Fruit fly (Drosophila melanogaster): ENCODE results near the gene Sema1a.
A peak's percentile ranks its signal among the peaks of the same experiment; 100 is the strongest.

Gene Sema1a

dm6 chr2L:8699895-8700314 is 158.0 kb downstream of the Sema1a start (continued):
- TF ChIP-seq dati (GFP tag; IDR thresholded peaks at IDR 0.05): no peak
- peak; percentile 66 for TF ChIP-seq CG7987 (GFP tag; optimal IDR thresholded peaks at IDR 0.05)
- TF ChIP-seq CG10267 (tag; optimal IDR thresholded peaks at IDR 0.05): no peak
- peak; percentile 34 for TF ChIP-seq CG15514 (GFP tag; optimal IDR thresholded peaks at IDR 0.05)
- TF ChIP-seq H2.0 (GFP tag; IDR thresholded peaks at IDR 0.05): peak; percentile 15; the same call in 1 of the 2 replicates
- no peak for TF ChIP-seq CG7963 (GFP tag; IDR thresholded peaks at IDR 0.05; ENCODE audit: partially characterized antibody)
- no peak for TF ChIP-seq br (optimal IDR thresholded peaks at IDR 0.05)
- TF ChIP-seq fd96Cb (tag; optimal IDR thresholded peaks at IDR 0.05): peak; percentile 5
- no peak for TF ChIP-seq zfh2 (GFP tag; optimal IDR thresholded peaks at IDR 0.05)
- no peak for TF ChIP-seq Oaz (GFP tag; IDR thresholded peaks at IDR 0.05)
- TF ChIP-seq E2f1 (GFP tag; IDR thresholded peaks at IDR 0.05): no peak
- peak; percentile 82 for TF ChIP-seq CG2678 (tag; optimal IDR thresholded peaks at IDR 0.05)
- no peak for TF ChIP-seq CG42726 (GFP tag; IDR thresholded peaks at IDR 0.05; ENCODE audit: partially characterized antibody)
- peak; percentile 29 for TF ChIP-seq Nf-YB (GFP tag; optimal IDR thresholded peaks at IDR 0.05)
- TF ChIP-seq Myb (GFP tag; optimal IDR thresholded peaks at IDR 0.05): no peak
- no peak for TF ChIP-seq CG14050 (GFP tag; IDR thresholded peaks at IDR 0.05)
- TF ChIP-seq Asciz (GFP tag; optimal IDR thresholded peaks at IDR 0.05): peak; percentile 79
- no peak for TF ChIP-seq Optix (GFP tag; IDR thresholded peaks at IDR 0.05)
- no peak for TF ChIP-seq CG8478 (optimal IDR thresholded peaks at IDR 0.05)
- TF ChIP-seq CG1647 (GFP tag; optimal IDR thresholded peaks at IDR 0.05): no peak
- TF ChIP-seq CG11398 (GFP tag; optimal IDR thresholded peaks at IDR 0.05): no peak
- TF ChIP-seq Fer2 (tag; optimal IDR thresholded peaks at IDR 0.05): peak; percentile 52
- TF ChIP-seq CG13296 (GFP tag; optimal IDR thresholded peaks at IDR 0.05): peak; percentile 74
- TF ChIP-seq Mes4 (GFP tag; optimal IDR thresholded peaks at IDR 0.05): no peak
- TF ChIP-seq CG17361 (GFP tag; IDR thresholded peaks at IDR 0.05): no peak
- TF ChIP-seq CG12391 (tag; optimal IDR thresholded peaks at IDR 0.05): peak; percentile 27
- no peak for TF ChIP-seq gfzf (GFP tag; optimal IDR thresholded peaks at IDR 0.05)
- TF ChIP-seq bbx (GFP tag; IDR thresholded peaks at IDR 0.05; ENCODE audit: partially characterized antibody): no peak
- no peak for TF ChIP-seq ash1 (GFP tag; optimal IDR thresholded peaks at IDR 0.05)
- no peak for TF ChIP-seq HmgD (GFP tag; optimal IDR thresholded peaks at IDR 0.05)
- TF ChIP-seq ap (GFP tag; IDR thresholded peaks at IDR 0.05): no peak
- no peak for TF ChIP-seq Six4 (GFP tag; optimal IDR thresholded peaks at IDR 0.05)
- TF ChIP-seq CG13123 (GFP tag; optimal IDR thresholded peaks at IDR 0.05): no peak
- peak; percentile 98 for TF ChIP-seq mirr (GFP tag; optimal IDR thresholded peaks at IDR 0.05)
- peak; percentile 58 for TF ChIP-seq CG15269 (tag; optimal IDR thresholded peaks at IDR 0.05)
- TF ChIP-seq sens (GFP tag): peak; percentile 87
- peak; percentile 29 for TF ChIP-seq fd3F (GFP tag; optimal IDR thresholded peaks at IDR 0.05)
- peak; percentile 25; the same call in 1 of the 2 replicates for TF ChIP-seq MBD-R2 (GFP tag; IDR thresholded peaks at IDR 0.05)
- no peak for TF ChIP-seq pb (GFP tag; optimal IDR thresholded peaks at IDR 0.05)
- no peak for TF ChIP-seq dimm (GFP tag; IDR thresholded peaks at IDR 0.05)
- TF ChIP-seq CG8388 (GFP tag; optimal IDR thresholded peaks at IDR 0.05): peak; percentile 40
- TF ChIP-seq Vsx1 (GFP tag; optimal IDR thresholded peaks at IDR 0.05): peak; percentile 72
- TF ChIP-seq CG7745 (tag; optimal IDR thresholded peaks at IDR 0.05): no peak
- TF ChIP-seq CG6175 (GFP tag; IDR thresholded peaks at IDR 0.05): no peak
- no peak for TF ChIP-seq HLHmδ (GFP tag; optimal IDR thresholded peaks at IDR 0.05)
- no peak for TF ChIP-seq jumu (GFP tag; optimal IDR thresholded peaks at IDR 0.05)
- TF ChIP-seq CG10321 (GFP tag; IDR thresholded peaks at IDR 0.05): no peak
- TF ChIP-seq lov (optimal IDR thresholded peaks at IDR 0.05): no peak
- no peak for TF ChIP-seq lov (GFP tag; IDR thresholded peaks at IDR 0.05)
- peak; percentile 65 for TF ChIP-seq CG17385 (GFP tag; optimal IDR thresholded peaks at IDR 0.05)
- TF ChIP-seq Atf-2 (GFP tag; optimal IDR thresholded peaks at IDR 0.05): no peak
- no peak for TF ChIP-seq disco-r (GFP tag; optimal IDR thresholded peaks at IDR 0.05)
- no peak for TF ChIP-seq CG11696 (GFP tag; IDR thresholded peaks at IDR 0.05)

Measured in whole organism, embryonic.